Comparison of ENCODE assay signal across 2 fruit fly cellular contexts in the genomic region with DNA sequence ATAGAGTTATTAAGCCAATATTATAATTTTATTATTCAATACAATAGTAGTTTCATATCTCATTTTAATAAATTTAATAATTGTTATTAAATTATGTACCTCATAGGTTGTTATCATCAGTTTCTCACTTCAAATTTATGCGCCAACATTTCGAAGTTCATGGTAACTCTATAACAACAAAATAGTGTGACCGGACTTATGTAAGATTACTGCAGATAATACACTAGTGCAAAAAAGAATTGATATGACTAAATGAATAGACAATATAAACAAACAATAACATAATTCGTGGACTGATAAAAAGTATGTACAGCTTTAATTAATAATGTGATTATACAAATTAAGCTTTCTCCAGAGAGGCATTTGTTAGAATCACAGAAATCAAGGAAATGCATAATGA.
TF ChIP-seq lines count a peak whose summit lies in the region.

Gene Strump, plus strand, starts transcription at position 212 of the 400 bp plus-strand sequence.

- no peak for TF ChIP-seq CTCF in whole organism, embryonic (GFP tag; optimal IDR thresholded peaks at IDR 0.05; lab: Kevin White, UChicago)

TF ChIP-seq in whole organism, adult, 20 proteins besides CTCF, POLR2A, EP300 and RAD21:
- TF ChIP-seq CG12768 (GFP tag; optimal IDR thresholded peaks at IDR 0.05; lab: Kevin White, UChicago) (no peak), Hr96 (GFP tag; optimal IDR thresholded peaks at IDR 0.05; lab: Kevin White, UChicago) (no peak), CG5204 (GFP tag; optimal IDR thresholded peaks at IDR 0.05; lab: Kevin White, UChicago) (no peak), toe (GFP tag; optimal IDR thresholded peaks at IDR 0.05; lab: Kevin White, UChicago) (no peak), CG7045 (GFP tag; optimal IDR thresholded peaks at IDR 0.05; lab: Kevin White, UChicago) (no peak), ovo (GFP tag; optimal IDR thresholded peaks at IDR 0.05; lab: Kevin White, UChicago) (no peak), Crg-1 (GFP tag; optimal IDR thresholded peaks at IDR 0.05; lab: Kevin White, UChicago) (no peak), cic (GFP tag; optimal IDR thresholded peaks at IDR 0.05; lab: Kevin White, UChicago) (no peak), cnc (optimal IDR thresholded peaks at IDR 0.05; lab: Kevin White, UChicago) (no peak), CG14711 (tag; optimal IDR thresholded peaks at IDR 0.05; lab: Kevin White, UChicago) (peak; percentile 95), tj (GFP tag; optimal IDR thresholded peaks at IDR 0.05; lab: Kevin White, UChicago) (no peak), CG1620 (GFP tag; optimal IDR thresholded peaks at IDR 0.05; lab: Kevin White, UChicago) (no peak), CG7101 (tag; optimal IDR thresholded peaks at IDR 0.05; lab: Kevin White, UChicago) (peak; percentile 14), CG33017 (tag; optimal IDR thresholded peaks at IDR 0.05; lab: Kevin White, UChicago) (no peak), pad (GFP tag; optimal IDR thresholded peaks at IDR 0.05; lab: Kevin White, UChicago) (no peak), bab1 (GFP tag; optimal IDR thresholded peaks at IDR 0.05; lab: Kevin White, UChicago) (peak; percentile 54), kay (GFP tag; lab: Kevin White, UChicago; ENCODE audit: borderline replicate concordance) (no peak), Clk (GFP tag; optimal IDR thresholded peaks at IDR 0.05; lab: Kevin White, UChicago) (no peak), CG11617 (GFP tag; optimal IDR thresholded peaks at IDR 0.05; lab: Kevin White, UChicago) (no peak), Mnt (GFP tag; optimal IDR thresholded peaks at IDR 0.05; lab: Kevin White, UChicago) (no peak)

TF ChIP-seq in whole organism, embryonic, 481 proteins besides CTCF, POLR2A, EP300 and RAD21:
- TF ChIP-seq lbe (GFP tag; optimal IDR thresholded peaks at IDR 0.05; lab: Kevin White, UChicago): peak; percentile 42
- no peak for TF ChIP-seq ems (GFP tag; optimal IDR thresholded peaks at IDR 0.05; lab: Kevin White, UChicago)
- TF ChIP-seq pzg (GFP tag; optimal IDR thresholded peaks at IDR 0.05; lab: Kevin White, UChicago): peak; percentile 73
- no peak for TF ChIP-seq Opbp (GFP tag; IDR thresholded peaks at IDR 0.05; lab: Robert Waterston, UW; ENCODE audit: partially characterized antibody)
- no peak for TF ChIP-seq CG7745 (tag; optimal IDR thresholded peaks at IDR 0.05; lab: Kevin White, UChicago)
- TF ChIP-seq CG14965 (GFP tag; optimal IDR thresholded peaks at IDR 0.05; lab: Kevin White, UChicago; ENCODE audit: borderline replicate concordance): no peak
- no peak for TF ChIP-seq zen2 (GFP tag; IDR thresholded peaks at IDR 0.05; lab: Robert Waterston, UW; ENCODE audit: partially characterized antibody)
- no peak for TF ChIP-seq Sry-β (GFP tag; optimal IDR thresholded peaks at IDR 0.05; lab: Kevin White, UChicago)
- TF ChIP-seq CG2875 (GFP tag; optimal IDR thresholded peaks at IDR 0.05; lab: Kevin White, UChicago): no peak
- TF ChIP-seq cas (GFP tag; IDR thresholded peaks at IDR 0.05; lab: Robert Waterston, UW): no peak
- no peak for TF ChIP-seq CG11398 (GFP tag; optimal IDR thresholded peaks at IDR 0.05; lab: Kevin White, UChicago)
- TF ChIP-seq CG10267 (tag; optimal IDR thresholded peaks at IDR 0.05; lab: Kevin White, UChicago): peak; percentile 39
- peak; percentile 40 for TF ChIP-seq Med (GFP tag; lab: Kevin White, UChicago)
- TF ChIP-seq CG12659 (GFP tag; optimal IDR thresholded peaks at IDR 0.05; lab: Kevin White, UChicago): peak; percentile 16
- TF ChIP-seq CG9797 (GFP tag; optimal IDR thresholded peaks at IDR 0.05; lab: Kevin White, UChicago): peak; percentile 70
- peak; percentile 97 for TF ChIP-seq Dp (GFP tag; optimal IDR thresholded peaks at IDR 0.05; lab: Kevin White, UChicago)
- peak; percentile 43 for TF ChIP-seq D19A (tag; optimal IDR thresholded peaks at IDR 0.05; lab: Kevin White, UChicago)
- TF ChIP-seq CG2116 (GFP tag; optimal IDR thresholded peaks at IDR 0.05; lab: Kevin White, UChicago): peak; percentile 25
- TF ChIP-seq CG7839 (tag; optimal IDR thresholded peaks at IDR 0.05; lab: Kevin White, UChicago): no peak
- TF ChIP-seq Max (GFP tag; optimal IDR thresholded peaks at IDR 0.05; lab: Kevin White, UChicago): no peak
- peak; percentile 17; the same call in 1 of the 2 replicates for TF ChIP-seq CG13287 (GFP tag; IDR thresholded peaks at IDR 0.05; lab: Robert Waterston, UW; ENCODE audit: partially characterized antibody)
- TF ChIP-seq ken (GFP tag; IDR thresholded peaks at IDR 0.05; lab: Robert Waterston, UW): no peak
- peak; percentile 68 for TF ChIP-seq MBD-R2 (GFP tag; IDR thresholded peaks at IDR 0.05; lab: Robert Waterston, UW)
- peak; percentile 54 for TF ChIP-seq MESR4 (GFP tag; optimal IDR thresholded peaks at IDR 0.05; lab: Kevin White, UChicago)
- peak; percentile 78 for TF ChIP-seq YL-1 (GFP tag; optimal IDR thresholded peaks at IDR 0.05; lab: Kevin White, UChicago)
- TF ChIP-seq Chrac-16 (GFP tag; optimal IDR thresholded peaks at IDR 0.05; lab: Kevin White, UChicago): no peak
- no peak for TF ChIP-seq shn (GFP tag; optimal IDR thresholded peaks at IDR 0.05; lab: Kevin White, UChicago)
- no peak for TF ChIP-seq seq (GFP tag; IDR thresholded peaks at IDR 0.05; lab: Robert Waterston, UW)
- TF ChIP-seq ase (GFP tag; IDR thresholded peaks at IDR 0.05; lab: Robert Waterston, UW): no peak
- no peak for TF ChIP-seq Hr78 (GFP tag; optimal IDR thresholded peaks at IDR 0.05; lab: Kevin White, UChicago)
- TF ChIP-seq Sox102F (GFP tag; optimal IDR thresholded peaks at IDR 0.05; lab: Kevin White, UChicago): no peak
- TF ChIP-seq gro (GFP tag; optimal IDR thresholded peaks at IDR 0.05; lab: Kevin White, UChicago): peak; percentile 12
- peak; percentile 88 for TF ChIP-seq stwl (tag; optimal IDR thresholded peaks at IDR 0.05; lab: Kevin White, UChicago)
- no peak for TF ChIP-seq tap (tag; optimal IDR thresholded peaks at IDR 0.05; lab: Kevin White, UChicago)
- peak; percentile 81 for TF ChIP-seq gfzf (GFP tag; optimal IDR thresholded peaks at IDR 0.05; lab: Kevin White, UChicago)
- no peak for TF ChIP-seq Mes4 (GFP tag; optimal IDR thresholded peaks at IDR 0.05; lab: Kevin White, UChicago)
- no peak for TF ChIP-seq danr (GFP tag; IDR thresholded peaks at IDR 0.05; lab: Robert Waterston, UW)
- TF ChIP-seq trem (tag; optimal IDR thresholded peaks at IDR 0.05; lab: Kevin White, UChicago): peak; percentile 32
- TF ChIP-seq odd (GFP tag; optimal IDR thresholded peaks at IDR 0.05; lab: Kevin White, UChicago): no peak
- TF ChIP-seq CG7357 (GFP tag; IDR thresholded peaks at IDR 0.05; lab: Robert Waterston, UW): no peak
- TF ChIP-seq sim (GFP tag; IDR thresholded peaks at IDR 0.05; lab: Robert Waterston, UW): no peak
- peak; percentile 42 for TF ChIP-seq CG4617 (GFP tag; optimal IDR thresholded peaks at IDR 0.05; lab: Kevin White, UChicago; ENCODE audit: borderline replicate concordance)
- no peak for TF ChIP-seq so (GFP tag; IDR thresholded peaks at IDR 0.05; lab: Robert Waterston, UW)
- TF ChIP-seq bcd (GFP tag; optimal IDR thresholded peaks at IDR 0.05; lab: Kevin White, UChicago): no peak
- TF ChIP-seq CG12391 (tag; optimal IDR thresholded peaks at IDR 0.05; lab: Kevin White, UChicago): peak; percentile 12
- no peak for TF ChIP-seq CG11723 (GFP tag; optimal IDR thresholded peaks at IDR 0.05; lab: Kevin White, UChicago)
- peak; percentile 41 for TF ChIP-seq CG14710 (tag; optimal IDR thresholded peaks at IDR 0.05; lab: Kevin White, UChicago)
- no peak for TF ChIP-seq eyg (GFP tag; optimal IDR thresholded peaks at IDR 0.05; lab: Kevin White, UChicago)
- TF ChIP-seq CG8359 (GFP tag; optimal IDR thresholded peaks at IDR 0.05; lab: Kevin White, UChicago; ENCODE audit: borderline replicate concordance): no peak
- TF ChIP-seq E2f2 (GFP tag; IDR thresholded peaks at IDR 0.05; lab: Robert Waterston, UW): peak; percentile 95
- TF ChIP-seq bbx (GFP tag; IDR thresholded peaks at IDR 0.05; lab: Robert Waterston, UW; ENCODE audit: partially characterized antibody): peak; percentile 47
- TF ChIP-seq CG2199 (GFP tag; IDR thresholded peaks at IDR 0.05; lab: Robert Waterston, UW): 0 out of 3 replicates have a peak, but pooled peaks have one; percentile 6
- TF ChIP-seq Rfx (GFP tag; IDR thresholded peaks at IDR 0.05; lab: Robert Waterston, UW): no peak
- TF ChIP-seq CG6175 (GFP tag; IDR thresholded peaks at IDR 0.05; lab: Robert Waterston, UW): no peak
- peak; percentile 30 for TF ChIP-seq BEAF-32 (GFP tag; optimal IDR thresholded peaks at IDR 0.05; lab: Kevin White, UChicago)
